Worm (Caenorhabditis elegans) whole organism, midembryonic: Measurements from ENCODE around the gene zig-13.

Experiments used
- T22C8.4 ChIP-seq: fragments of 200-800 bp; sonication (Bioruptor generic); IDR thresholded peaks from 2 replicates; pipeline ENCODE4 v1.3.6; 2022; ENCODE audit warnings: missing genetic modification characterization, missing compliant biosample characterization
- cog-1 ChIP-seq: sonication (generic microtip); optimal IDR thresholded peaks from 2 replicates; lab custom pipeline; 2016; ENCODE audit warnings: missing genetic modification characterization, missing compliant biosample characterization
- flt-1 ChIP-seq: fragments of 200-800 bp; sonication (Bioruptor generic); IDR thresholded peaks from 2 replicates; pipeline ENCODE4 v1.3.6; 2022; ENCODE audit warnings: missing genetic modification characterization, missing compliant biosample characterization
- klf-2 ChIP-seq: fragments of 200-800 bp; sonication (Bioruptor generic); conservative IDR thresholded peaks from 2 replicates; pipeline ENCODE4 v1.3.6; 2022; ENCODE audit warnings: missing genetic modification reagents, missing genetic modification characterization, missing compliant biosample characterization
- med-1 ChIP-seq: sonication (generic microtip); optimal IDR thresholded peaks from 2 replicates; lab custom pipeline; 2017; ENCODE audit warnings: missing genetic modification characterization, mild to moderate bottlenecking, missing compliant biosample characterization, antibody characterized with exemption, missing genetic modification reagents; ENCODE audit not compliant: insufficient read depth
- ref-1 ChIP-seq: fragments of 200-800 bp; sonication (Bioruptor generic); conservative IDR thresholded peaks from 2 replicates; pipeline ENCODE4 v1.3.6; 2022; ENCODE audit warnings: missing genetic modification reagents, missing genetic modification characterization, missing compliant biosample characterization
- tab-1 ChIP-seq: fragments of 200-800 bp; sonication (Bioruptor generic); IDR thresholded peaks from 2 replicates; pipeline ENCODE4 v1.3.6; 2022; ENCODE audit warnings: missing genetic modification characterization, missing compliant biosample characterization
- ztf-23 ChIP-seq: fragments of 200-800 bp; sonication (Bioruptor generic); IDR thresholded peaks from 2 replicates; pipeline ENCODE4 v1.3.6; 2022; ENCODE audit warnings: missing genetic modification reagents, missing genetic modification characterization, missing compliant biosample characterization
- ztf-29 ChIP-seq: fragments of 200-800 bp; sonication (Bioruptor generic); IDR thresholded peaks from 2 replicates; pipeline ENCODE4 v1.3.6; 2022; ENCODE audit warnings: missing genetic modification reagents, missing genetic modification characterization, missing compliant biosample characterization

The zig-13 gene

DNA sequence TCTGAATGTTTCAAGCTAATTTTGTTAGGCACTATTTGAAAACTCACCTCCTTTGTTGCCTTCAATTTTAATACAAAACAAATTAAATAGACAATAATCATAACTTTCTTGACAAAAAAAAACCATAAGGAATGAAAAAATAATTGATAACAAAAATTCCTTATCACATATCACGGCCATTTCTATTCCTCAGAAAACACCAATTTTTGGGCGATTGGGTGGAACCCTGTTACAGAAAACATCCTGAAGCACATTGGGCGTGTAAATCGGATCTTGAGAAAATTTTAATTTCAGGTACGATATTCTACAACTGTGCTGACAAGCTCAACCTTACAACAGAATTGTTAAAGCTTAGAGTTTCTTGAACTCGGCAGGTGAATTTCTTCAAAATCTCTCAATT, 8.2 kb upstream of the zig-13 start, which contains the start of gene F40G9.8:
Gene F40G9.8 (minus strand): TSS at position 101 of the 400 bp plus-strand sequence.
- TF ChIP-seq flt-1 (GFP tag; lab: Robert Waterston, UW) (no peak), med-1 (GFP tag; lab: Kevin White, UChicago) (no peak), ztf-29 (GFP tag; lab: Robert Waterston, UW) (no peak), tab-1 (GFP tag; lab: Robert Waterston, UW) (no peak), T22C8.4 (GFP tag; lab: Robert Waterston, UW) (no peak), klf-2 (GFP tag; lab: Robert Waterston, UW) (no peak), ref-1 (no peak), ztf-23 (GFP tag; lab: Robert Waterston, UW) (no peak), cog-1 (tag; lab: Kevin White, UChicago) (no peak)

ce11 chrIII:159665-160064, 3.1 kb upstream of the zig-13 start:
- TF ChIP-seq klf-2 (GFP tag; lab: Robert Waterston, UW) (no peak), flt-1 (GFP tag; lab: Robert Waterston, UW) (no peak), ztf-29 (GFP tag; lab: Robert Waterston, UW) (no peak), ref-1 (no peak), tab-1 (GFP tag; lab: Robert Waterston, UW) (no peak), T22C8.4 (GFP tag; lab: Robert Waterston, UW) (no peak), ztf-23 (GFP tag; lab: Robert Waterston, UW) (no peak), cog-1 (tag; lab: Kevin White, UChicago) (no peak), med-1 (GFP tag; lab: Kevin White, UChicago) (no peak)

DNA sequence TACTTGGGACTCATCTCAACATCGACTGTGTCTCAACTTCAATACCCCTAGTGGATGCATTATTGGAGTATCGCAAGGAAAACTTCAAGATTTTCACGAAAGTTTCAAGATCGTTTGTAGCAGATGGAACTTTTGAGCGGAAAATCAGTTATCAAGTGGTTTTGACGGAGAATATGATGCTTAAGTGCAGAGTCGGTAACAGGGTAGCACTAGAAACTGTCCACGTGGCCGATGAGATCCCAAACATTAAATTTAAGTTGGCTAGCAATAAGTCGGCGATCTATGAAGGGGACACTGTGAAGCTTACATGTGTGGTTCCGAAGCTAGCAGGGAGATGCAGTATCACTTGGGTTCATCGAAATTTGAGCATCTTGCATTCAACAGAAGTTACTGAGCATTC, 2.6 kb upstream of the zig-13 start:
- TF ChIP-seq klf-2 (GFP tag; lab: Robert Waterston, UW) (no peak), tab-1 (GFP tag; lab: Robert Waterston, UW) (no peak), ztf-23 (GFP tag; lab: Robert Waterston, UW) (no peak), cog-1 (tag; lab: Kevin White, UChicago) (no peak), med-1 (GFP tag; lab: Kevin White, UChicago) (no peak), ztf-29 (GFP tag; lab: Robert Waterston, UW) (no peak), flt-1 (GFP tag; lab: Robert Waterston, UW) (no peak), ref-1 (no peak), T22C8.4 (GFP tag; lab: Robert Waterston, UW) (no peak)

- TF ChIP-seq tab-1 (GFP tag; lab: Robert Waterston, UW) (no peak), ref-1 (no peak), ztf-23 (GFP tag; lab: Robert Waterston, UW) (no peak), T22C8.4 (GFP tag; lab: Robert Waterston, UW) (no peak), cog-1 (tag; lab: Kevin White, UChicago) (no peak), klf-2 (GFP tag; lab: Robert Waterston, UW) (no peak), med-1 (GFP tag; lab: Kevin White, UChicago) (no peak), ztf-29 (GFP tag; lab: Robert Waterston, UW) (no peak), flt-1 (GFP tag; lab: Robert Waterston, UW) (no peak)
Observed at ce11 chrIII:157980-158379, 1.4 kb upstream of the zig-13 start.

ce11 chrIII:154168-154567, 2.4 kb downstream of the zig-13 start:
- no peak for TF ChIP-seq cog-1 (tag; lab: Kevin White, UChicago)
- TF ChIP-seq flt-1 (GFP tag; lab: Robert Waterston, UW) = no peak
- TF ChIP-seq ztf-29 (GFP tag; lab: Robert Waterston, UW) = no peak

ce11 chrIII:151084-151483, 5.5 kb downstream of the zig-13 start:
- TF ChIP-seq T22C8.4 (GFP tag; lab: Robert Waterston, UW) (no peak), ztf-23 (GFP tag; lab: Robert Waterston, UW) (no peak), tab-1 (GFP tag; lab: Robert Waterston, UW) (no peak), flt-1 (GFP tag; lab: Robert Waterston, UW) (no peak), ref-1 (no peak), cog-1 (tag; lab: Kevin White, UChicago) (no peak), klf-2 (GFP tag; lab: Robert Waterston, UW) (no peak), ztf-29 (GFP tag; lab: Robert Waterston, UW) (no peak), med-1 (GFP tag; lab: Kevin White, UChicago) (no peak)

- TF ChIP-seq ztf-23 (GFP tag; lab: Robert Waterston, UW) = no peak
- no peak for TF ChIP-seq cog-1 (tag; lab: Kevin White, UChicago)
- TF ChIP-seq klf-2 (GFP tag; lab: Robert Waterston, UW) = no peak
- no peak for TF ChIP-seq ztf-29 (GFP tag; lab: Robert Waterston, UW)
- TF ChIP-seq tab-1 (GFP tag; lab: Robert Waterston, UW) = no peak
- no peak for TF ChIP-seq ref-1
- no peak for TF ChIP-seq med-1 (GFP tag; lab: Kevin White, UChicago)
- TF ChIP-seq flt-1 (GFP tag; lab: Robert Waterston, UW) = no peak
- no peak for TF ChIP-seq T22C8.4 (GFP tag; lab: Robert Waterston, UW)
Observed at ce11 chrIII:149132-149531, 7.4 kb downstream of the zig-13 start.

- TF ChIP-seq med-1 (GFP tag; lab: Kevin White, UChicago) (no peak), ztf-23 (GFP tag; lab: Robert Waterston, UW) (no peak), ref-1 (no peak), ztf-29 (GFP tag; lab: Robert Waterston, UW) (no peak), T22C8.4 (GFP tag; lab: Robert Waterston, UW) (no peak), cog-1 (tag; lab: Kevin White, UChicago) (no peak), klf-2 (GFP tag; lab: Robert Waterston, UW) (no peak), tab-1 (GFP tag; lab: Robert Waterston, UW) (no peak), flt-1 (GFP tag; lab: Robert Waterston, UW) (no peak)
Observed at ce11 chrIII:147570-148076, 8.9 kb downstream of the zig-13 start, which contains the start of gene sqst-5. sqst-5 (minus strand) TSS chrIII:147620.

DNA sequence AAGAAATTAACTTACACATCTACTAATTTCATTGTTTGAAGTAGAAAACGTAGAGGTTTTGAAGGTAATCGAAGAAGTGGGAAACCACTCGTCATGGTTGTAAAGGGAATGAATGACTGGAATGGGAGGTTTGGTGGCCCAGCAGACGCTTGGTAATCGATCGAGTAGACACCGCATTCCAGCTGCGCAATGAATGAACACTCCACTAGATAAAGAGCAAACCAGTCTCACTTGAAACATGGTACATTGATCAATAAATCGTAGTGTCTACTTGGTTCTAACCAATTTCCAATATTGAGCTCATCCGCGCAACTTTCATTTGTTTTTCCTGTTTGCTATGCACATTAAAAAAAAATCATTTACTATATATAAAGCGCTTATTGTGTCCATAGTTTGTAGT, 10.2 kb downstream of the zig-13 start, which contains the start of gene fbxb-84:
Gene fbxb-84 (minus strand): TSS at position 101 of the 400 bp plus-strand sequence.
- TF ChIP-seq T22C8.4 (GFP tag; lab: Robert Waterston, UW) (no peak), tab-1 (GFP tag; lab: Robert Waterston, UW) (no peak), ztf-23 (GFP tag; lab: Robert Waterston, UW) (no peak), ref-1 (no peak), flt-1 (GFP tag; lab: Robert Waterston, UW) (no peak), med-1 (GFP tag; lab: Kevin White, UChicago) (no peak), klf-2 (GFP tag; lab: Robert Waterston, UW) (no peak), cog-1 (tag; lab: Kevin White, UChicago) (no peak), ztf-29 (GFP tag; lab: Robert Waterston, UW) (no peak)
